Fruit fly (Drosophila melanogaster) whole organism, pupa: ENCODE data around the gene CG7299.

Experiments
- CG4496 ChIP-seq: fragments of 200-800 bp; sonication (Bioruptor generic); IDR thresholded peaks from 3 replicates; pipeline ENCODE4 v1.3.6; 2022; ENCODE audit warnings: missing biosample characterization, missing genetic modification characterization
- CG8301 ChIP-seq: fragments of 200-800 bp; sonication (Bioruptor generic); optimal IDR thresholded peaks from 2 replicates; lab custom pipeline; 2018; ENCODE audit warnings: missing biosample characterization, mild to moderate bottlenecking, missing genetic modification characterization
- Pif1A ChIP-seq: fragments of 200-800 bp; sonication (Bioruptor generic); optimal IDR thresholded peaks from 3 replicates; lab custom pipeline; 2016; ENCODE audit warnings: missing biosample characterization, missing genetic modification characterization
- rn ChIP-seq: fragments of 200-800 bp; sonication (Bioruptor generic); IDR thresholded peaks from 2 replicates; pipeline ENCODE4 v1.3.6; 2022; ENCODE audit warnings: missing biosample characterization, missing genetic modification characterization

dm6 chr2L:10671530-10671929 is 12.7 kb downstream of the CG7299 start:
- TF ChIP-seq Pif1A, result no peak
- no peak for TF ChIP-seq CG4496 (GFP tag; lab: Robert Waterston, UW)
- no peak for TF ChIP-seq rn
- no peak for TF ChIP-seq CG8301 (tag; lab: Kevin White, UChicago)
